Fruit fly (Drosophila melanogaster) whole organism, embryonic: ENCODE measurements around the gene CG14024.

ENCODE experiments used
- Abd-B ChIP-seq: fragments of 200-800 bp; sonication (Bioruptor generic); optimal IDR thresholded peaks from 2 replicates; lab custom pipeline; 2018; ENCODE audit warnings: missing biosample characterization, mild to moderate bottlenecking, missing genetic modification characterization, moderate library complexity
- Atf3 ChIP-seq: fragments of 200-800 bp; sonication (Bioruptor generic); optimal IDR thresholded peaks from 3 replicates; lab custom pipeline; 2016; ENCODE audit warnings: missing biosample characterization, missing genetic modification characterization
- Blimp-1 ChIP-seq: fragments of 200-800 bp; sonication (Bioruptor generic); optimal IDR thresholded peaks from 3 replicates; lab custom pipeline; 2018; ENCODE audit warnings: missing biosample characterization, missing genetic modification characterization, mild to moderate bottlenecking, moderate library complexity, missing genetic modification reagents
- BtbVII ChIP-seq: fragments of 200-800 bp; sonication (Bioruptor generic); optimal IDR thresholded peaks from 3 replicates; lab custom pipeline; 2017; ENCODE audit warnings: missing biosample characterization, mild to moderate bottlenecking, missing genetic modification characterization
- CG1024 ChIP-seq: fragments of 200-800 bp; sonication (Bioruptor generic); IDR thresholded peaks from 2 replicates; pipeline ENCODE4 v1.3.6; 2022; ENCODE audit warnings: missing biosample characterization, missing genetic modification characterization
- CG10462 ChIP-seq: fragments of 200-800 bp; sonication (Bioruptor generic); optimal IDR thresholded peaks from 2 replicates; lab custom pipeline; 2016; ENCODE audit warnings: missing biosample characterization, missing genetic modification characterization
- CG11695 ChIP-seq: fragments of 200-800 bp; sonication (Bioruptor generic); IDR thresholded peaks from 3 replicates; pipeline ENCODE4 v1.3.6; 2022; ENCODE audit warnings: missing biosample characterization, missing genetic modification characterization
- CG11696 ChIP-seq: fragments of 200-800 bp; sonication (Bioruptor generic); IDR thresholded peaks from 2 replicates; pipeline ENCODE4 v1.3.6; 2022; ENCODE audit warnings: missing biosample characterization, missing genetic modification characterization
- CG12219 ChIP-seq: fragments of 200-800 bp; sonication (Bioruptor generic); optimal IDR thresholded peaks from 3 replicates; lab custom pipeline; 2018; ENCODE audit warnings: missing biosample characterization, mild to moderate bottlenecking, missing genetic modification characterization
- CG12299 ChIP-seq: fragments of 200-800 bp; sonication (Bioruptor generic); optimal IDR thresholded peaks from 2 replicates; lab custom pipeline; 2018; ENCODE audit warnings: missing biosample characterization, mild to moderate bottlenecking, missing genetic modification characterization
- CG12769 ChIP-seq: fragments of 200-800 bp; sonication (Bioruptor generic); optimal IDR thresholded peaks from 2 replicates; lab custom pipeline; 2019; ENCODE audit warnings: missing biosample characterization, mild to moderate bottlenecking, missing genetic modification characterization, moderate library complexity
- CG13775 ChIP-seq: fragments of 200-800 bp; sonication (Bioruptor generic); optimal IDR thresholded peaks from 3 replicates; lab custom pipeline; 2017; ENCODE audit warnings: missing biosample characterization, mild to moderate bottlenecking, missing genetic modification characterization
- CG15269 ChIP-seq: fragments of 200-800 bp; sonication (Bioruptor generic); optimal IDR thresholded peaks from 2 replicates; lab custom pipeline; 2018; ENCODE audit warnings: missing biosample characterization, mild to moderate bottlenecking, missing genetic modification characterization, moderate library complexity
- CG1603 ChIP-seq: fragments of 200-800 bp; sonication (Bioruptor generic); optimal IDR thresholded peaks from 2 replicates; lab custom pipeline; 2019; ENCODE audit warnings: missing biosample characterization, mild to moderate bottlenecking, missing genetic modification characterization, moderate library complexity
- CG1647 ChIP-seq: fragments of 200-800 bp; sonication (Bioruptor generic); optimal IDR thresholded peaks from 3 replicates; lab custom pipeline; 2016; ENCODE audit warnings: missing biosample characterization, missing genetic modification characterization
- CG17361 ChIP-seq: fragments of 200-800 bp; sonication (Bioruptor generic); IDR thresholded peaks from 3 replicates; pipeline ENCODE4 v1.3.6; 2022; ENCODE audit warnings: missing biosample characterization, missing genetic modification characterization
- CG2889 ChIP-seq: fragments of 200-800 bp; sonication (Bioruptor generic); IDR thresholded peaks from 3 replicates; pipeline ENCODE4 v1.3.6; 2022; ENCODE audit warnings: missing biosample characterization, missing genetic modification characterization
- CG31388 ChIP-seq: fragments of 200-800 bp; sonication (Bioruptor generic); optimal IDR thresholded peaks from 2 replicates; lab custom pipeline; 2016; ENCODE audit warnings: missing biosample characterization, missing genetic modification characterization
- CG33557 ChIP-seq: fragments of 200-800 bp; sonication (Bioruptor generic); optimal IDR thresholded peaks from 2 replicates; lab custom pipeline; 2019; ENCODE audit warnings: missing biosample characterization, mild to moderate bottlenecking, missing genetic modification characterization, moderate library complexity
- CG4617 ChIP-seq: fragments of 200-800 bp; sonication (Bioruptor generic); optimal IDR thresholded peaks from 3 replicates; lab custom pipeline; 2016; ENCODE audit warnings: missing biosample characterization, missing genetic modification characterization, borderline replicate concordance
- CG6765 ChIP-seq: fragments of 200-800 bp; sonication (Bioruptor generic); optimal IDR thresholded peaks from 3 replicates; lab custom pipeline; 2017; ENCODE audit warnings: missing biosample characterization, mild to moderate bottlenecking, missing genetic modification characterization
- CG7987 ChIP-seq: fragments of 200-800 bp; sonication (Bioruptor generic); optimal IDR thresholded peaks from 2 replicates; lab custom pipeline; 2018; ENCODE audit warnings: missing biosample characterization, mild to moderate bottlenecking, missing genetic modification characterization, moderate library complexity
- CG8290 ChIP-seq, 3 experiments: fragments of 200-800 bp; sonication (Bioruptor generic); optimal IDR thresholded peaks; 2 replicates each; lab custom pipeline; 2016 to 2019; ENCODE audit warnings: missing biosample characterization in 3 of 3, missing genetic modification characterization in 3 of 3, mild to moderate bottlenecking in 2 of 3, moderate library complexity in 1 of 3
- Dll ChIP-seq: fragments of 200-800 bp; sonication (Bioruptor generic); IDR thresholded peaks from 4 replicates; pipeline ENCODE4 v1.3.6; 2022; ENCODE audit warnings: missing biosample characterization, missing genetic modification characterization; ENCODE audit not compliant: partially characterized antibody
- Doc2 ChIP-seq: fragments of 200-800 bp; sonication (Bioruptor generic); IDR thresholded peaks from 2 replicates; pipeline ENCODE4 v1.3.6; 2022; ENCODE audit warnings: missing biosample characterization, missing genetic modification characterization
- Doc3 ChIP-seq: fragments of 200-800 bp; sonication (Bioruptor generic); IDR thresholded peaks from 3 replicates; pipeline ENCODE4 v1.3.6; 2022; ENCODE audit warnings: missing biosample characterization, missing genetic modification characterization; ENCODE audit not compliant: partially characterized antibody
- HLH4C ChIP-seq: fragments of 200-800 bp; sonication (Bioruptor generic); IDR thresholded peaks from 3 replicates; pipeline ENCODE4 v1.3.6; 2022; ENCODE audit warnings: missing biosample characterization, missing genetic modification characterization; ENCODE audit not compliant: partially characterized antibody
- HLH54F ChIP-seq: fragments of 200-800 bp; sonication (Bioruptor generic); optimal IDR thresholded peaks from 3 replicates; lab custom pipeline; 2016; ENCODE audit warnings: missing biosample characterization, missing genetic modification characterization
- Hand ChIP-seq: fragments of 200-800 bp; sonication (Bioruptor generic); optimal IDR thresholded peaks from 2 replicates; lab custom pipeline; 2017; ENCODE audit warnings: mild to moderate bottlenecking, missing biosample characterization, missing genetic modification reagents, missing genetic modification characterization
- HmgZ ChIP-seq: fragments of 200-800 bp; sonication (Bioruptor generic); optimal IDR thresholded peaks from 2 replicates; lab custom pipeline; 2018; ENCODE audit warnings: missing biosample characterization, mild to moderate bottlenecking, missing genetic modification characterization
- NK7.1 ChIP-seq: fragments of 200-800 bp; sonication (Bioruptor generic); optimal IDR thresholded peaks from 3 replicates; lab custom pipeline; 2016; ENCODE audit warnings: missing biosample characterization, missing genetic modification characterization
- Nf-YC ChIP-seq: fragments of 200-800 bp; optimal IDR thresholded peaks from 3 replicates; lab custom pipeline; 2019; ENCODE audit warnings: missing biosample characterization, mild to moderate bottlenecking, missing genetic modification characterization, moderate library complexity
- NfI ChIP-seq: fragments of 200-800 bp; sonication (Bioruptor generic); optimal IDR thresholded peaks from 3 replicates; lab custom pipeline; 2018; ENCODE audit warnings: missing biosample characterization, mild to moderate bottlenecking, missing genetic modification characterization, moderate library complexity
- Pdp1 ChIP-seq, 2 experiments: fragments of 200-800 bp; sonication (Bioruptor generic); optimal IDR thresholded peaks; 3 replicates each; lab custom pipeline; 2016; ENCODE audit warnings: missing biosample characterization in 2 of 2, missing genetic modification characterization in 2 of 2, mild to moderate bottlenecking in 1 of 2, moderate library complexity in 1 of 2
- Xbp1 ChIP-seq: fragments of 200-800 bp; sonication (Bioruptor generic); optimal IDR thresholded peaks from 3 replicates; lab custom pipeline; 2016; ENCODE audit warnings: missing biosample characterization, mild to moderate bottlenecking, missing genetic modification characterization
- chinmo ChIP-seq: fragments of 200-800 bp; sonication (Bioruptor generic); IDR thresholded peaks from 4 replicates; pipeline ENCODE4 v1.3.6; 2022; ENCODE audit warnings: missing biosample characterization, missing genetic modification characterization; ENCODE audit not compliant: partially characterized antibody
- dan ChIP-seq: fragments of 200-800 bp; sonication (Bioruptor generic); IDR thresholded peaks from 2 replicates; pipeline ENCODE4 v1.3.6; 2022; ENCODE audit warnings: missing biosample characterization, missing genetic modification characterization
- eve ChIP-seq, 2 experiments: fragments of >200 bp; optimal IDR thresholded peaks; 2 replicates each; lab custom pipeline; 2017; ENCODE audit warnings: missing biosample characterization in 2 of 2, missing genetic modification characterization in 2 of 2
- ewg ChIP-seq: fragments of 200-800 bp; sonication (Bioruptor generic); optimal IDR thresholded peaks from 3 replicates; lab custom pipeline; 2017; ENCODE audit warnings: mild to moderate bottlenecking, missing biosample characterization, missing genetic modification reagents, missing genetic modification characterization
- kay ChIP-seq: fragments of 200-800 bp; sonication (Bioruptor generic); optimal IDR thresholded peaks from 2 replicates; lab custom pipeline; 2016; ENCODE audit warnings: missing biosample characterization, missing genetic modification characterization
- lov ChIP-seq, 2 experiments: fragments of 200-800 bp in 1 of 2; fragments of >200 bp in 1 of 2; sonication (Bioruptor generic) in 1 of 2; IDR thresholded peaks in 1 of 2; optimal IDR thresholded peaks in 1 of 2; 2 replicates in 1 of 2; 3 replicates in 1 of 2; pipeline versions ENCODE4 v1.3.6 to Lab custom; 2017 to 2022; ENCODE audit warnings: missing biosample characterization in 1 of 2, missing genetic modification characterization in 1 of 2
- mirr ChIP-seq: fragments of 200-800 bp; sonication (Bioruptor generic); optimal IDR thresholded peaks from 3 replicates; lab custom pipeline; 2018; ENCODE audit warnings: missing biosample characterization, mild to moderate bottlenecking, missing genetic modification characterization
- odd ChIP-seq: fragments of 200-800 bp; sonication (Bioruptor generic); optimal IDR thresholded peaks from 2 replicates; lab custom pipeline; 2017; ENCODE audit warnings: missing biosample characterization, mild to moderate bottlenecking, missing genetic modification characterization
- pan ChIP-seq, 4 experiments: fragments of >200 bp in 3 of 4; fragments of 200-800 bp in 1 of 4; sonication (Bioruptor generic) in 1 of 4; optimal IDR thresholded peaks in 3 of 4; IDR thresholded peaks in 1 of 4; 2 replicates each; pipeline versions ENCODE4 v1.3.6 to Lab custom; 2017 to 2022; ENCODE audit warnings: missing biosample characterization in 2 of 4, missing genetic modification characterization in 2 of 4, mixed read lengths in 1 of 4
- slbo ChIP-seq: fragments of 200-800 bp; sonication (Bioruptor generic); IDR thresholded peaks from 2 replicates; pipeline ENCODE4 v1.3.6; 2022; ENCODE audit warnings: missing biosample characterization, missing genetic modification characterization
- slp2 ChIP-seq: fragments of 200-800 bp; sonication (Bioruptor generic); optimal IDR thresholded peaks from 2 replicates; lab custom pipeline; 2016; ENCODE audit warnings: missing biosample characterization, missing genetic modification characterization

CG14024 gene

DNA sequence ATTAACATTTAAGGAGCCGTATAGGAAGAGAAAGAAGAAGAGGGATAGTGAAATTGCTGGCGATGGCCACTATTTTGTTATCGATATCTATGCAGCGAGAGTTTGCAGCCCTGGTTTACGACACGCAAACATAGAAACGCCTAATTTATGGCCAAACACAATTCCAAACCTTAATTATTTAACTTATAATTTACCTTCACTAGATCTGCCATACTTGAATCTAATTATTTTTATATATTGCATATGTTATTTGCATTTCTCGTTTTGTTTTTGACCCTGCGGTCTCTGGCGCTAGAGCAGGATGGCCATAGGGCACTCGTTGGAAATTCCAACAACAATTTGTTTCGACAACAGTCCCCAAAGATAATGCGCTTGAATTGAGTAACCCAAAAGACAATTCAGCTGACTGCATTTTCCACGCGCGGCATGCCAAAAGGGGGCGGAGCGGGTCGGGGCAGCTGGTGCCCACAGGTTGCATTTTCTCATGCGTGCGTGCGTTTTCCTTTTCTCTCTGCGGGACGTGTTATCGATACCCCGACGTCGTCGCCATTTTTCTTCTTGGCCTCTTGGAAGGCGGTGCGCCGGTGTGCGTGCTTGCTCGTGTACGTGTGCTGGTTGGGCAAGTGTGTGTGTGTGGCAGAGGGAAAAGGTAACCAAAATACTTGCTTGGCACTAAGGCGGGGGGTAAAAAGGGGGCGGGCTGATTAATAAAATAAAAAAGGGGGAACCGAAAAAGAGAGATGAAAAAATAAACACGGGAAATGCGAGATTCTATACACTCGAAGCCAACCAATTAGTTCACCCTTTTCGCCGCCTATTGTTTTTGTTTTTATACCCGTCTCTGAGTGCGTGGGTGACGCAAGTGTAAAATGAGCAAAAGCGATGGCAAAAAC lies 10.5 kb upstream of the CG14024 start (continued):
- TF ChIP-seq slbo (GFP tag; lab: Robert Waterston, UW) (peak; percentile 89), CG8290 (GFP tag; optimal IDR thresholded peaks at IDR 0.05; lab: Kevin White, UChicago) (no peak), CG8290 (tag; optimal IDR thresholded peaks at IDR 0.05; lab: Kevin White, UChicago) (no peak), CG12219 (GFP tag; lab: Kevin White, UChicago) (no peak), CG15269 (tag; lab: Kevin White, UChicago) (no peak), Xbp1 (peak; percentile 55), Doc3 (peak; percentile 57; the same call in 2 of the 3 replicates), CG6765 (GFP tag; lab: Kevin White, UChicago) (peak; percentile 26), BtbVII (GFP tag; lab: Kevin White, UChicago) (no peak), Hand (no peak), Nf-YC (tag; lab: Kevin White, UChicago) (no peak), CG1647 (GFP tag; lab: Kevin White, UChicago) (no peak), CG11695 (peak; percentile 58; the same call in 1 of the 3 replicates), CG12299 (tag; lab: Kevin White, UChicago) (no peak), lov (optimal IDR thresholded peaks at IDR 0.05; lab: Kevin White, UChicago) (no peak), lov (GFP tag; IDR thresholded peaks at IDR 0.05; lab: Robert Waterston, UW) (no peak), CG2889 (GFP tag; lab: Robert Waterston, UW) (no peak), Abd-B (GFP tag; lab: Kevin White, UChicago) (peak; percentile 3), CG11696 (GFP tag; lab: Robert Waterston, UW) (peak; percentile 83), CG33557 (GFP tag; lab: Kevin White, UChicago) (no peak), kay (no peak), HLH4C (GFP tag; lab: Robert Waterston, UW) (peak; percentile 64), CG4617 (no peak), HLH54F (GFP tag; lab: Kevin White, UChicago) (peak; percentile 11), Atf3 (GFP tag; lab: Kevin White, UChicago) (peak; percentile 26), CG17361 (GFP tag; lab: Robert Waterston, UW) (no peak; the same call in 2 of the 3 replicates), Doc2 (GFP tag; lab: Robert Waterston, UW) (peak; percentile 46; the same call in 1 of the 2 replicates), CG13775 (peak; percentile 41), CG31388 (GFP tag; lab: Kevin White, UChicago) (no peak), ewg (GFP tag; lab: Kevin White, UChicago) (no peak), slp2 (GFP tag; lab: Kevin White, UChicago) (no peak), CG1024 (GFP tag; lab: Robert Waterston, UW) (no peak), chinmo (peak; percentile 57; the same call in 1 of the 4 replicates), Blimp-1 (GFP tag; lab: Kevin White, UChicago) (no peak), mirr (no peak), dan (GFP tag; lab: Robert Waterston, UW) (no peak), Pdp1 (GFP tag; optimal IDR thresholded peaks at IDR 0.05; lab: Kevin White, UChicago) (peak; percentile 56 to 59), CG10462 (no peak), CG1603 (tag; lab: Kevin White, UChicago) (no peak), CG12769 (tag; lab: Kevin White, UChicago) (no peak), CG7987 (GFP tag; lab: Kevin White, UChicago) (peak; percentile 8), Dll (GFP tag; lab: Robert Waterston, UW) (peak; percentile 77), pan (optimal IDR thresholded peaks at IDR 0.05; lab: Kevin White, UChicago) (no peak), pan (GFP tag; optimal IDR thresholded peaks at IDR 0.05 in 1 of 2, IDR thresholded peaks at IDR 0.05 in 1 of 2) (peak in 1 of 2 experiments; percentile 72), NfI (GFP tag; lab: Kevin White, UChicago) (no peak), odd (GFP tag; lab: Kevin White, UChicago) (no peak), HmgZ (tag; lab: Kevin White, UChicago) (peak; percentile 2), NK7.1 (GFP tag; lab: Kevin White, UChicago) (no peak), eve (GFP tag; optimal IDR thresholded peaks at IDR 0.05; lab: Kevin White, UChicago) (no peak)
